ENCODE assay signal across 2 worm cellular contexts in the genomic region with DNA sequence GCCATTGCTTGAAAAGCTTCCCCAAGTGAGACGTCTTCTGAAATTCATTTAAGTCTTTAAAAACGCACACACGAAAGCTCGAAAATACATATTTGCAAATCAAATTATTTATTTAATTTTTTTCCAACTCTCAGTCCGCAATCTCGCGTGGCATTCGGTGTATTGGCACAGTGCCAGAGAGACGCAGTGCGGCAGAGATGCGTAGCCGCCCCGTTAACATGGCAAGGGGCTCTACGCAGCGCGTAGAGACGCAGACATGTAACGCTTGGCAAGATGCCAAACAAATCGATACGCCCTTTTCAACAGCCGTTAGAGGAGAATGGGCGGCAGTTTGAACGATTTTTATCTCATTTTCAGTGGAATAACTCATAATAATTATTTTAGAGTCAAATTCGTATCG.
TF ChIP-seq lines count a peak whose summit lies in the region.

A gene (minus strand): TSS at position 37 of the 400 bp plus-strand sequence.
A gene (plus strand): TSS at position 383 of the 400 bp plus-strand sequence.

TF ChIP-seq in whole organism, L1 larva, 84 proteins besides CTCF, POLR2A, EP300 and RAD21 (continued from another document):
- TF ChIP-seq nhr-11 (tag; optimal IDR thresholded peaks at IDR 0.05; lab: Kevin White, UChicago) (peak; percentile 97), mef-2 (tag; optimal IDR thresholded peaks at IDR 0.05; lab: Kevin White, UChicago) (peak; percentile 85), egl-13 (tag; optimal IDR thresholded peaks at IDR 0.05; lab: Kevin White, UChicago) (peak; percentile 98), ama-1 (optimal IDR thresholded peaks at IDR 0.05; lab: Kevin White, UChicago) (peak; percentile 48), nhr-77 (tag; optimal IDR thresholded peaks at IDR 0.05; lab: Kevin White, UChicago) (peak; percentile 98), unc-130 (tag; optimal IDR thresholded peaks at IDR 0.05; lab: Kevin White, UChicago) (peak; percentile 98), nhr-47 (tag; optimal IDR thresholded peaks at IDR 0.05; lab: Kevin White, UChicago) (peak; percentile 99), vab-15 (tag; optimal IDR thresholded peaks at IDR 0.05; lab: Kevin White, UChicago) (peak; percentile 68), unc-62 (GFP tag; optimal IDR thresholded peaks at IDR 0.05; lab: Kevin White, UChicago) (no peak), snu-23 (GFP tag; optimal IDR thresholded peaks at IDR 0.05; lab: Kevin White, UChicago) (peak; percentile 99), aha-1 (tag; optimal IDR thresholded peaks at IDR 0.05; lab: Kevin White, UChicago) (peak; percentile 96), ceh-82 (tag; optimal IDR thresholded peaks at IDR 0.05; lab: Kevin White, UChicago) (peak; percentile 98 to 99 (median 99)), dpl-1 (GFP tag; optimal IDR thresholded peaks at IDR 0.05; lab: Kevin White, UChicago) (peak; percentile 91 to 92 (median 91)), zip-4 (GFP tag; optimal IDR thresholded peaks at IDR 0.05; lab: Kevin White, UChicago) (peak; percentile 94), ztf-4 (tag; optimal IDR thresholded peaks at IDR 0.05; lab: Kevin White, UChicago) (peak; percentile 98), ztf-11 (tag; optimal IDR thresholded peaks at IDR 0.05; lab: Kevin White, UChicago) (peak in 1 of 2 experiments; percentile 94), zag-1 (tag; optimal IDR thresholded peaks at IDR 0.05; lab: Kevin White, UChicago) (peak; percentile 85), ceh-90 (tag; optimal IDR thresholded peaks at IDR 0.05; lab: Kevin White, UChicago) (peak; percentile 45), alr-1 (tag; optimal IDR thresholded peaks at IDR 0.05; lab: Kevin White, UChicago; ENCODE audit: borderline replicate concordance) (no peak), isw-1 (GFP tag; IDR thresholded peaks at IDR 0.05; lab: Robert Waterston, UW) (peak; percentile 99), tbx-2 (tag; optimal IDR thresholded peaks at IDR 0.05; lab: Kevin White, UChicago) (peak; percentile 99), C04F5.9 (tag; optimal IDR thresholded peaks at IDR 0.05; lab: Kevin White, UChicago) (peak; percentile 95), fkh-8 (tag; optimal IDR thresholded peaks at IDR 0.05; lab: Kevin White, UChicago) (peak; percentile 99), egl-27 (tag; optimal IDR thresholded peaks at IDR 0.05; lab: Kevin White, UChicago) (peak in 1 of 2 experiments; percentile 80), xbp-1 (tag; optimal IDR thresholded peaks at IDR 0.05; lab: Kevin White, UChicago) (peak; percentile 98), nhr-76 (tag; optimal IDR thresholded peaks at IDR 0.05; lab: Kevin White, UChicago) (peak; percentile 76), ets-5 (GFP tag; IDR thresholded peaks at IDR 0.05; lab: Robert Waterston, UW) (no peak), sox-4 (tag; optimal IDR thresholded peaks at IDR 0.05; lab: Kevin White, UChicago) (peak; percentile 94), ces-1 (GFP tag; optimal IDR thresholded peaks at IDR 0.05; lab: Kevin White, UChicago) (peak; percentile 75)

TF ChIP-seq in whole organism, young adult, 124 proteins besides CTCF, POLR2A, EP300 and RAD21 (continued from another document):
- peak; percentile 97 for TF ChIP-seq ets-4 (GFP tag; optimal IDR thresholded peaks at IDR 0.05; lab: Kevin White, UChicago)
- peak; percentile 96 for TF ChIP-seq Y79H2A.3 (GFP tag; conservative IDR thresholded peaks at IDR 0.05; lab: Robert Waterston, UW)
- peak; percentile 100 for TF ChIP-seq hmg-1.2 (GFP tag; IDR thresholded peaks at IDR 0.05; lab: Robert Waterston, UW)
- peak; percentile 27 for TF ChIP-seq T07F8.4 (tag; optimal IDR thresholded peaks at IDR 0.05; lab: Kevin White, UChicago)
- no peak for TF ChIP-seq ceh-40 (GFP tag; IDR thresholded peaks at IDR 0.05; lab: Robert Waterston, UW)
- TF ChIP-seq F37B4.10 (GFP tag; IDR thresholded peaks at IDR 0.05; lab: Robert Waterston, UW): peak; percentile 96; the same call in 1 of the 2 replicates
- peak; percentile 98 for TF ChIP-seq lir-1 (GFP tag; conservative IDR thresholded peaks at IDR 0.05; lab: Robert Waterston, UW)
- peak; percentile 78 for TF ChIP-seq dpl-1 (GFP tag; optimal IDR thresholded peaks at IDR 0.05; lab: Kevin White, UChicago)
- peak; percentile 92 for TF ChIP-seq ztf-3 (GFP tag; optimal IDR thresholded peaks at IDR 0.05; lab: Kevin White, UChicago)
- peak; percentile 19 for TF ChIP-seq rpc-1 (optimal IDR thresholded peaks at IDR 0.05; lab: Kevin White, UChicago)
- TF ChIP-seq rpc-1 (tag; optimal IDR thresholded peaks at IDR 0.05; lab: Kevin White, UChicago): peak; percentile 14
- peak; percentile 98 for TF ChIP-seq ceh-91 (GFP tag; IDR thresholded peaks at IDR 0.05; lab: Robert Waterston, UW)
- peak; percentile 97 for TF ChIP-seq egl-44 (GFP tag; IDR thresholded peaks at IDR 0.05; lab: Robert Waterston, UW)
- peak; percentile 96 for TF ChIP-seq ceh-79 (tag; optimal IDR thresholded peaks at IDR 0.05; lab: Kevin White, UChicago)
- TF ChIP-seq C17E4.6 (GFP tag; IDR thresholded peaks at IDR 0.05; lab: Robert Waterston, UW): peak; percentile 98
- TF ChIP-seq dox-1 (GFP tag; IDR thresholded peaks at IDR 0.05; lab: Robert Waterston, UW): peak; percentile 100
- TF ChIP-seq egl-18 (GFP tag; IDR thresholded peaks at IDR 0.05; lab: Robert Waterston, UW): peak; percentile 93
- peak; percentile 95 for TF ChIP-seq hsf-1 (GFP tag; IDR thresholded peaks at IDR 0.05; lab: Robert Waterston, UW)
- peak; percentile 99 for TF ChIP-seq C06A6.2 (GFP tag; conservative IDR thresholded peaks at IDR 0.05; lab: Robert Waterston, UW)
- TF ChIP-seq ZK185.1 (tag; optimal IDR thresholded peaks at IDR 0.05; lab: Kevin White, UChicago; ENCODE audit: poor library complexity, severe bottlenecking): no peak
- TF ChIP-seq rcor-1 (GFP tag; IDR thresholded peaks at IDR 0.05; lab: Robert Waterston, UW): peak; percentile 99
- TF ChIP-seq fkh-3 (tag; optimal IDR thresholded peaks at IDR 0.05; lab: Kevin White, UChicago): no peak
- TF ChIP-seq nhr-90 (tag; optimal IDR thresholded peaks at IDR 0.05; lab: Kevin White, UChicago): peak; percentile 87
- no peak for TF ChIP-seq mxl-1 (tag; optimal IDR thresholded peaks at IDR 0.05; lab: Kevin White, UChicago)
- peak; percentile 99 for TF ChIP-seq ekl-4 (GFP tag; IDR thresholded peaks at IDR 0.05; lab: Robert Waterston, UW)
- TF ChIP-seq gei-17 (GFP tag; optimal IDR thresholded peaks at IDR 0.05; lab: Kevin White, UChicago): peak; percentile 93
- peak; percentile 75 for TF ChIP-seq T26A5.8 (tag; optimal IDR thresholded peaks at IDR 0.05; lab: Kevin White, UChicago)
- TF ChIP-seq tlf-1 (GFP tag; optimal IDR thresholded peaks at IDR 0.05; lab: Kevin White, UChicago): peak; percentile 100
- TF ChIP-seq hmg-20 (GFP tag; IDR thresholded peaks at IDR 0.05; lab: Robert Waterston, UW): peak; percentile 90
- TF ChIP-seq die-1 (tag; optimal IDR thresholded peaks at IDR 0.05; lab: Kevin White, UChicago): peak; percentile 81
- TF ChIP-seq F49E8.2 (tag; optimal IDR thresholded peaks at IDR 0.05; lab: Kevin White, UChicago; ENCODE audit: insufficient read depth): peak; percentile 98
- peak; percentile 93 for TF ChIP-seq lin-26 (GFP tag; IDR thresholded peaks at IDR 0.05; lab: Robert Waterston, UW)
